Fruit fly (Drosophila melanogaster) whole organism, embryonic: ENCODE measurements around the gene CG31191.

Source experiments
- CG10654 ChIP-seq: fragments of 200-800 bp; sonication (Bioruptor generic); optimal IDR thresholded peaks from 2 replicates; lab custom pipeline; 2016; ENCODE audit warnings: missing biosample characterization, missing genetic modification characterization
- CG12769 ChIP-seq: fragments of 200-800 bp; sonication (Bioruptor generic); optimal IDR thresholded peaks from 2 replicates; lab custom pipeline; 2019; ENCODE audit warnings: missing biosample characterization, mild to moderate bottlenecking, missing genetic modification characterization, moderate library complexity
- CG13123 ChIP-seq: fragments of 200-800 bp; sonication (Bioruptor generic); optimal IDR thresholded peaks from 2 replicates; lab custom pipeline; 2016; ENCODE audit warnings: missing biosample characterization, missing genetic modification characterization
- CG13296 ChIP-seq: fragments of 200-800 bp; sonication (Bioruptor generic); optimal IDR thresholded peaks from 3 replicates; lab custom pipeline; 2018; ENCODE audit warnings: missing biosample characterization, mild to moderate bottlenecking, missing genetic modification characterization
- CG13424 ChIP-seq: fragments of 200-800 bp; sonication (Bioruptor generic); optimal IDR thresholded peaks from 2 replicates; lab custom pipeline; 2019; ENCODE audit warnings: missing biosample characterization, mild to moderate bottlenecking, missing genetic modification characterization, moderate library complexity
- CG17568 ChIP-seq: fragments of 200-800 bp; sonication (Bioruptor generic); optimal IDR thresholded peaks from 2 replicates; lab custom pipeline; 2018; ENCODE audit warnings: missing biosample characterization, mild to moderate bottlenecking, missing genetic modification characterization, moderate library complexity
- CG30431 ChIP-seq: fragments of 200-800 bp; sonication (Bioruptor generic); optimal IDR thresholded peaks from 2 replicates; lab custom pipeline; 2017; ENCODE audit warnings: missing biosample characterization, missing genetic modification characterization
- CG3995 ChIP-seq: fragments of 200-800 bp; sonication (Bioruptor generic); optimal IDR thresholded peaks from 3 replicates; lab custom pipeline; 2016; ENCODE audit warnings: missing biosample characterization, missing genetic modification characterization
- CG4328 ChIP-seq: fragments of 200-800 bp; sonication (Bioruptor generic); optimal IDR thresholded peaks from 3 replicates; lab custom pipeline; 2017; ENCODE audit warnings: missing biosample characterization, missing genetic modification reagents, missing genetic modification characterization
- CG4360 ChIP-seq: fragments of 200-800 bp; sonication (Bioruptor generic); IDR thresholded peaks from 2 replicates; pipeline ENCODE4 v1.3.6; 2022; ENCODE audit warnings: missing biosample characterization, missing genetic modification characterization
- CG43689 ChIP-seq: fragments of 200-800 bp; sonication (Bioruptor generic); IDR thresholded peaks from 2 replicates; pipeline ENCODE4 v1.3.6; 2022; ENCODE audit warnings: missing biosample characterization, missing genetic modification characterization
- CG6854 ChIP-seq: fragments of 200-800 bp; sonication (Bioruptor generic); optimal IDR thresholded peaks from 3 replicates; lab custom pipeline; 2017; ENCODE audit warnings: missing biosample characterization, mild to moderate bottlenecking, missing genetic modification characterization
- CG8944 ChIP-seq: fragments of 200-800 bp; sonication (Bioruptor generic); optimal IDR thresholded peaks from 3 replicates; lab custom pipeline; 2016; ENCODE audit warnings: missing biosample characterization, missing genetic modification characterization
- CG9437 ChIP-seq: fragments of 200-800 bp; sonication (Bioruptor generic); optimal IDR thresholded peaks from 2 replicates; lab custom pipeline; 2018; ENCODE audit warnings: missing biosample characterization, mild to moderate bottlenecking, missing genetic modification characterization
- Dref ChIP-seq: fragments of 200-800 bp; sonication (Bioruptor generic); IDR thresholded peaks from 2 replicates; pipeline ENCODE4 v1.3.6; 2022; ENCODE audit warnings: missing biosample characterization, missing genetic modification characterization
- Ets65A ChIP-seq: fragments of 200-800 bp; sonication (Bioruptor generic); peaks from one replicate; lab custom pipeline; 2016; ENCODE audit warnings: missing biosample characterization, missing genetic modification characterization
- Fer2 ChIP-seq: fragments of 200-800 bp; sonication (Bioruptor generic); optimal IDR thresholded peaks from 2 replicates; lab custom pipeline; 2018; ENCODE audit warnings: missing biosample characterization, mild to moderate bottlenecking, missing genetic modification characterization, moderate library complexity
- Gug ChIP-seq: fragments of 200-800 bp; sonication (Bioruptor generic); IDR thresholded peaks from 4 replicates; pipeline ENCODE4 v1.3.6; 2022; ENCODE audit warnings: missing biosample characterization, missing genetic modification characterization
- Hand ChIP-seq: fragments of 200-800 bp; sonication (Bioruptor generic); optimal IDR thresholded peaks from 2 replicates; lab custom pipeline; 2017; ENCODE audit warnings: mild to moderate bottlenecking, missing biosample characterization, missing genetic modification reagents, missing genetic modification characterization
- NC2β ChIP-seq: fragments of 200-800 bp; sonication (Bioruptor generic); optimal IDR thresholded peaks from 2 replicates; lab custom pipeline; 2016; ENCODE audit warnings: missing biosample characterization, missing genetic modification characterization
- Sry-β ChIP-seq: fragments of 200-800 bp; sonication (Bioruptor generic); optimal IDR thresholded peaks from 2 replicates; lab custom pipeline; 2018; ENCODE audit warnings: missing biosample characterization, mild to moderate bottlenecking, missing genetic modification characterization, moderate library complexity
- Sry-δ ChIP-seq: fragments of 200-800 bp; sonication (Bioruptor generic); optimal IDR thresholded peaks from 2 replicates; lab custom pipeline; 2016; ENCODE audit warnings: missing biosample characterization, missing genetic modification characterization
- TFAM ChIP-seq: fragments of 200-800 bp; sonication (Bioruptor generic); optimal IDR thresholded peaks from 2 replicates; lab custom pipeline; 2017; ENCODE audit warnings: missing biosample characterization, missing genetic modification characterization, inconsistent platforms
- ab ChIP-seq: fragments of 200-800 bp; sonication (Bioruptor generic); optimal IDR thresholded peaks from 2 replicates; lab custom pipeline; 2016; ENCODE audit warnings: missing biosample characterization, missing genetic modification characterization
- abd-A ChIP-seq: fragments of 200-800 bp; sonication (Bioruptor generic); optimal IDR thresholded peaks from 3 replicates; lab custom pipeline; 2019; ENCODE audit warnings: missing biosample characterization, mild to moderate bottlenecking, missing genetic modification characterization, moderate library complexity
- ash1 ChIP-seq: fragments of 200-800 bp; sonication (Bioruptor generic); optimal IDR thresholded peaks from 2 replicates; lab custom pipeline; 2018; ENCODE audit warnings: missing biosample characterization, mild to moderate bottlenecking, missing genetic modification characterization
- ato ChIP-seq: fragments of 200-800 bp; sonication (Bioruptor generic); IDR thresholded peaks from 2 replicates; pipeline ENCODE4 v1.3.6; 2022; ENCODE audit warnings: missing biosample characterization, missing genetic modification characterization; ENCODE audit not compliant: partially characterized antibody
- cato ChIP-seq: fragments of 200-800 bp; sonication (Bioruptor generic); optimal IDR thresholded peaks from 2 replicates; lab custom pipeline; 2016; ENCODE audit warnings: missing biosample characterization, missing genetic modification characterization, borderline replicate concordance
- fd102C ChIP-seq: fragments of 200-800 bp; sonication (Bioruptor generic); optimal IDR thresholded peaks from 2 replicates; lab custom pipeline; 2018; ENCODE audit warnings: missing biosample characterization, mild to moderate bottlenecking, missing genetic modification characterization, moderate library complexity
- fd3F ChIP-seq: fragments of 200-800 bp; sonication (Bioruptor generic); optimal IDR thresholded peaks from 2 replicates; lab custom pipeline; 2018; ENCODE audit warnings: missing biosample characterization, mild to moderate bottlenecking, missing genetic modification characterization, moderate library complexity
- fd96Cb ChIP-seq: fragments of 200-800 bp; sonication (Bioruptor generic); optimal IDR thresholded peaks from 2 replicates; lab custom pipeline; 2018; ENCODE audit warnings: missing biosample characterization, mild to moderate bottlenecking, missing genetic modification characterization, moderate library complexity
- fu2 ChIP-seq: fragments of 200-800 bp; sonication (Bioruptor generic); optimal IDR thresholded peaks from 2 replicates; lab custom pipeline; 2016; ENCODE audit warnings: missing biosample characterization, missing genetic modification characterization
- gcm2 ChIP-seq: fragments of 200-800 bp; sonication (Bioruptor generic); optimal IDR thresholded peaks from 2 replicates; lab custom pipeline; 2016; ENCODE audit warnings: missing biosample characterization, missing genetic modification characterization
- gsb ChIP-seq: fragments of 200-800 bp; sonication (Bioruptor generic); IDR thresholded peaks from 2 replicates; pipeline ENCODE4 v1.3.6; 2022; ENCODE audit warnings: missing biosample characterization, missing genetic modification characterization
- kay ChIP-seq: fragments of 200-800 bp; sonication (Bioruptor generic); optimal IDR thresholded peaks from 2 replicates; lab custom pipeline; 2016; ENCODE audit warnings: missing biosample characterization, missing genetic modification characterization
- lbe ChIP-seq: fragments of 200-800 bp; sonication (Bioruptor generic); optimal IDR thresholded peaks from 2 replicates; lab custom pipeline; 2016; ENCODE audit warnings: missing biosample characterization, mild to moderate bottlenecking, missing genetic modification characterization
- nau ChIP-seq: fragments of 200-800 bp; sonication (Bioruptor generic); optimal IDR thresholded peaks from 3 replicates; lab custom pipeline; 2017; ENCODE audit warnings: missing biosample characterization, mild to moderate bottlenecking, missing genetic modification characterization, missing genetic modification reagents
- nerfin-1 ChIP-seq: fragments of 200-800 bp; sonication (Bioruptor generic); optimal IDR thresholded peaks from 3 replicates; lab custom pipeline; 2019; ENCODE audit warnings: missing biosample characterization, mild to moderate bottlenecking, missing genetic modification characterization, moderate library complexity
- oc ChIP-seq: fragments of 200-800 bp; sonication (Bioruptor generic); optimal IDR thresholded peaks from 2 replicates; lab custom pipeline; 2018; ENCODE audit warnings: missing biosample characterization, mild to moderate bottlenecking, missing genetic modification characterization, moderate library complexity
- pan ChIP-seq, 4 experiments: fragments of >200 bp in 3 of 4; fragments of 200-800 bp in 1 of 4; sonication (Bioruptor generic) in 1 of 4; optimal IDR thresholded peaks in 3 of 4; IDR thresholded peaks in 1 of 4; 2 replicates each; pipeline versions ENCODE4 v1.3.6 to Lab custom; 2017 to 2022; ENCODE audit warnings: missing biosample characterization in 2 of 4, missing genetic modification characterization in 2 of 4, mixed read lengths in 1 of 4
- pzg ChIP-seq: fragments of 200-800 bp; sonication (Bioruptor generic); optimal IDR thresholded peaks from 3 replicates; lab custom pipeline; 2018; ENCODE audit warnings: missing biosample characterization, mild to moderate bottlenecking, missing genetic modification characterization, moderate library complexity
- ro ChIP-seq: fragments of 200-800 bp; sonication (Bioruptor generic); IDR thresholded peaks from 2 replicates; pipeline ENCODE4 v1.3.6; 2022; ENCODE audit warnings: missing biosample characterization, missing genetic modification characterization
- row ChIP-seq: fragments of 200-800 bp; sonication (Bioruptor generic); IDR thresholded peaks from 3 replicates; pipeline ENCODE4 v1.3.6; 2022; ENCODE audit warnings: missing biosample characterization, missing genetic modification characterization
- sc ChIP-seq, 3 experiments: fragments of >200 bp in 2 of 3; fragments of 200-800 bp in 1 of 3; sonication (Bioruptor generic) in 1 of 3; optimal IDR thresholded peaks; 2 replicates in 2 of 3; 3 replicates in 1 of 3; lab custom pipeline; 2017; ENCODE audit warnings: mild to moderate bottlenecking in 1 of 3, missing biosample characterization in 1 of 3, missing genetic modification characterization in 1 of 3, missing genetic modification reagents in 1 of 3
- sqz ChIP-seq: fragments of 200-800 bp; sonication (Bioruptor generic); optimal IDR thresholded peaks from 3 replicates; lab custom pipeline; 2018; ENCODE audit warnings: missing biosample characterization, mild to moderate bottlenecking, missing genetic modification characterization
- ttk ChIP-seq: fragments of 200-800 bp; sonication (Bioruptor generic); IDR thresholded peaks from 2 replicates; pipeline ENCODE4 v2.1.2; 2022; ENCODE audit warnings: missing biosample characterization, missing genetic modification characterization
- unc-4 ChIP-seq: fragments of 200-800 bp; sonication (Bioruptor generic); IDR thresholded peaks from 2 replicates; pipeline ENCODE4 v1.3.6; 2022; ENCODE audit warnings: missing biosample characterization, missing genetic modification characterization; ENCODE audit not compliant: partially characterized antibody
- yki ChIP-seq: fragments of >200 bp; optimal IDR thresholded peaks from 3 replicates; lab custom pipeline; 2018
- zen ChIP-seq: fragments of 200-800 bp; sonication (Bioruptor generic); optimal IDR thresholded peaks from 3 replicates; lab custom pipeline; 2018; ENCODE audit warnings: missing biosample characterization, mild to moderate bottlenecking, missing genetic modification characterization, moderate library complexity

Gene CG31191

DNA sequence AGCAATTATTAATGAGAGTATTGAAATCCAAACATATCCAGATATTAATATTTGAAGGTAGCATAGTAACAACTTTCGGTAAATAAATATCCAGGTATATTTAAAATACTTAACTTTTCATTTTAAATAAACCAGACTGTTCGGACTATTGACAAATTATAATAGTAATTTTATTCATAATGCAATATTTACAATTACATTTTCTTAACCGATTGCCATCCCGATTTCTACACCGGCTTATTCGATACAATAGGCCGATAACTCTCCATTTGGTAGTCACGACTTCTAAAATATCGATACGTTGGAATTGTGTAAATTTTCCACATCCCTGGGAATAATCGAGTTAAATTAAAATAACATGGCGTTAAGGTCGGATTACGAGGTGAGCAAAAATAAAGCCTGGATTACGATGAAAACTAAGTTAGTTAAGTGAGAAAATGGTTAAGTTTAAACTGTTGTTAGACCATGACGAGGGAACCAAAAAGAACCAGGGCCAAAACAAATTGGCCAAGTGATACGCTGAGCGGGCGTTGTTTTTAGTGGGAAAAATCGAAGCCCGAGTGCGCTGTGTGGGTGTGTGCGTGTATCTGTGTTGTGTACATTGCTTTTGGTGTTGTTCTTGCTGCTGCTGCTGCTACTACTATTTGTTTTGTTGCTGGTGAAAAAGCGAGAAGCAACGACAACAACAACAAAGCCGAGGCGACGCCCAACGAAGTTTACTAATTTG, 3.3 kb upstream of the CG31191 start, which contains the start of gene Atpalpha (continued):
- TF ChIP-seq gsb (no peak), CG30431 (no peak), CG13424 (no peak), CG4360 (GFP tag; lab: Robert Waterston, UW) (peak; percentile 74), CG9437 (no peak), nau (no peak), nerfin-1 (tag; lab: Kevin White, UChicago) (no peak), ro (GFP tag; lab: Robert Waterston, UW) (no peak), Sry-β (GFP tag; lab: Kevin White, UChicago) (no peak), Sry-δ (GFP tag; lab: Kevin White, UChicago) (peak; percentile 85), NC2β (no peak), CG3995 (GFP tag; lab: Kevin White, UChicago) (peak; percentile 94), row (GFP tag; lab: Robert Waterston, UW) (peak; percentile 46; the same call in 2 of the 3 replicates), pzg (peak; percentile 68), yki (lab: Kevin White, UChicago) (no peak), CG12769 (tag; lab: Kevin White, UChicago) (no peak), ato (peak; percentile 97), CG4328 (GFP tag; lab: Kevin White, UChicago) (no peak), CG8944 (GFP tag; lab: Kevin White, UChicago) (no peak), sc (optimal IDR thresholded peaks at IDR 0.05; lab: Kevin White, UChicago) (no peak), sc (GFP tag; optimal IDR thresholded peaks at IDR 0.05; lab: Kevin White, UChicago) (no peak), kay (GFP tag; lab: Kevin White, UChicago) (no peak), fd96Cb (tag; lab: Kevin White, UChicago) (no peak), abd-A (tag; lab: Kevin White, UChicago) (peak; percentile 78), Dref (GFP tag; lab: Robert Waterston, UW) (peak; percentile 98), TFAM (GFP tag; lab: Kevin White, UChicago) (no peak), CG17568 (GFP tag; lab: Kevin White, UChicago) (peak; percentile 61), fd3F (no peak), pan (optimal IDR thresholded peaks at IDR 0.05; lab: Kevin White, UChicago) (no peak), pan (GFP tag; optimal IDR thresholded peaks at IDR 0.05 in 1 of 2, IDR thresholded peaks at IDR 0.05 in 1 of 2) (no peak), CG10654 (GFP tag; lab: Kevin White, UChicago) (no peak), CG13123 (GFP tag; lab: Kevin White, UChicago) (no peak), ttk (GFP tag; lab: Robert Waterston, UW) (no peak), Ets65A (peak; percentile 26), cato (GFP tag; lab: Kevin White, UChicago) (no peak), CG6854 (GFP tag; lab: Kevin White, UChicago) (no peak), CG43689 (GFP tag; lab: Robert Waterston, UW) (no peak), zen (peak; percentile 39), lbe (no peak), Hand (GFP tag; lab: Kevin White, UChicago) (no peak), oc (tag; lab: Kevin White, UChicago) (peak; percentile 40), Gug (peak; percentile 1; the same call in 1 of the 4 replicates), ash1 (no peak), fd102C (GFP tag; lab: Kevin White, UChicago) (no peak), sqz (no peak), CG13296 (GFP tag; lab: Kevin White, UChicago) (no peak), fu2 (GFP tag; lab: Kevin White, UChicago) (no peak), unc-4 (peak; percentile 93), ab (GFP tag; lab: Kevin White, UChicago) (no peak), Fer2 (no peak), gcm2 (GFP tag; lab: Kevin White, UChicago) (no peak)
